Fruit fly (Drosophila melanogaster) whole organism, embryonic: ENCODE results near the gene FRG1.

Experiments
- Ada2b ChIP-seq: fragments of 200-800 bp; sonication (Bioruptor generic); IDR thresholded peaks from 2 replicates; pipeline ENCODE4 v1.3.6; 2022; ENCODE audit warnings: missing biosample characterization, missing genetic modification characterization
- Antp ChIP-seq: fragments of 200-800 bp; sonication (Bioruptor generic); optimal IDR thresholded peaks from 3 replicates; lab custom pipeline; 2016; ENCODE audit warnings: missing biosample characterization, missing genetic modification characterization
- CG15011 ChIP-seq: fragments of 200-800 bp; sonication (Bioruptor generic); optimal IDR thresholded peaks from 3 replicates; lab custom pipeline; 2018; ENCODE audit warnings: missing biosample characterization, mild to moderate bottlenecking, missing genetic modification characterization
- CG17186 ChIP-seq: fragments of 200-800 bp; sonication (Bioruptor generic); optimal IDR thresholded peaks from 3 replicates; lab custom pipeline; 2017; ENCODE audit warnings: missing biosample characterization, missing genetic modification reagents, missing genetic modification characterization
- CG18599 ChIP-seq: fragments of 200-800 bp; sonication (Bioruptor generic); optimal IDR thresholded peaks from 3 replicates; lab custom pipeline; 2017; ENCODE audit warnings: missing biosample characterization, missing genetic modification characterization, mild to moderate bottlenecking, moderate library complexity, missing genetic modification reagents
- CG18619 ChIP-seq: fragments of 200-800 bp; sonication (Bioruptor generic); optimal IDR thresholded peaks from 3 replicates; lab custom pipeline; 2017; ENCODE audit warnings: missing biosample characterization, mild to moderate bottlenecking, missing genetic modification characterization
- CG2120 ChIP-seq: fragments of 200-800 bp; sonication (Bioruptor generic); optimal IDR thresholded peaks from 3 replicates; lab custom pipeline; 2016; ENCODE audit warnings: missing biosample characterization, missing genetic modification characterization
- CG32767 ChIP-seq: fragments of 200-800 bp; sonication (Bioruptor generic); IDR thresholded peaks from 2 replicates; pipeline ENCODE4 v1.3.6; 2022; ENCODE audit warnings: missing biosample characterization, missing genetic modification characterization
- CG34422 ChIP-seq: fragments of 200-800 bp; sonication (Bioruptor generic); IDR thresholded peaks from 3 replicates; pipeline ENCODE4 v1.3.6; 2022; ENCODE audit warnings: missing biosample characterization, missing genetic modification characterization
- CG3726 ChIP-seq: fragments of 200-800 bp; sonication (Bioruptor generic); IDR thresholded peaks from 3 replicates; pipeline ENCODE4, ENCODE4 v1.3.6; 2022; ENCODE audit warnings: missing biosample characterization, missing genetic modification characterization
- CG42726 ChIP-seq: fragments of 200-800 bp; sonication (Bioruptor generic); IDR thresholded peaks from 2 replicates; pipeline ENCODE4 v1.3.6; 2022; ENCODE audit warnings: missing biosample characterization, missing genetic modification characterization; ENCODE audit not compliant: partially characterized antibody
- CG4854 ChIP-seq: fragments of 200-800 bp; sonication (Bioruptor generic); optimal IDR thresholded peaks from 2 replicates; lab custom pipeline; 2016; ENCODE audit warnings: missing biosample characterization, missing genetic modification characterization, inconsistent platforms
- CG6683 ChIP-seq: fragments of 200-800 bp; sonication (Bioruptor generic); optimal IDR thresholded peaks from 2 replicates; lab custom pipeline; 2017; ENCODE audit warnings: missing biosample characterization, mild to moderate bottlenecking, missing genetic modification characterization, missing genetic modification reagents
- CG8290 ChIP-seq, 3 experiments: fragments of 200-800 bp; sonication (Bioruptor generic); optimal IDR thresholded peaks; 2 replicates each; lab custom pipeline; 2016 to 2019; ENCODE audit warnings: missing biosample characterization in 3 of 3, missing genetic modification characterization in 3 of 3, mild to moderate bottlenecking in 2 of 3, moderate library complexity in 1 of 3
- CG8478 ChIP-seq: fragments of >200 bp; optimal IDR thresholded peaks from 2 replicates; lab custom pipeline; 2018
- CG9215 ChIP-seq: fragments of 200-800 bp; sonication (Bioruptor generic); IDR thresholded peaks from 2 replicates; pipeline ENCODE4 v1.3.6; 2022; ENCODE audit warnings: missing biosample characterization, missing genetic modification characterization
- Deaf1 ChIP-seq: fragments of 200-800 bp; optimal IDR thresholded peaks from 3 replicates; lab custom pipeline; 2019; ENCODE audit warnings: missing biosample characterization, mild to moderate bottlenecking, missing genetic modification characterization, moderate library complexity
- E2f1 ChIP-seq: fragments of 200-800 bp; sonication (Bioruptor generic); IDR thresholded peaks from 2 replicates; pipeline ENCODE4 v1.3.6; 2022; ENCODE audit warnings: missing biosample characterization, missing genetic modification characterization
- Gsc ChIP-seq: fragments of 200-800 bp; sonication (Bioruptor generic); IDR thresholded peaks from 2 replicates; pipeline ENCODE4 v1.3.6; 2022; ENCODE audit warnings: missing biosample characterization, missing genetic modification characterization
- Hand ChIP-seq: fragments of 200-800 bp; sonication (Bioruptor generic); optimal IDR thresholded peaks from 2 replicates; lab custom pipeline; 2017; ENCODE audit warnings: mild to moderate bottlenecking, missing biosample characterization, missing genetic modification reagents, missing genetic modification characterization
- Hr78 ChIP-seq, 2 experiments: fragments of 200-800 bp in 1 of 2; fragments of >200 bp in 1 of 2; sonication (Bioruptor generic) in 1 of 2; optimal IDR thresholded peaks; 2 replicates each; lab custom pipeline; 2017 to 2019; ENCODE audit warnings: missing biosample characterization in 2 of 2, missing genetic modification characterization in 2 of 2, mild to moderate bottlenecking in 1 of 2, moderate library complexity in 1 of 2
- Med ChIP-seq: fragments of 200-800 bp; sonication (Bioruptor generic); peaks from one replicate; lab custom pipeline; 2016; ENCODE audit warnings: missing biosample characterization, missing genetic modification characterization, mild to moderate bottlenecking, inconsistent platforms, moderate library complexity
- Nf-YC ChIP-seq: fragments of 200-800 bp; optimal IDR thresholded peaks from 3 replicates; lab custom pipeline; 2019; ENCODE audit warnings: missing biosample characterization, mild to moderate bottlenecking, missing genetic modification characterization, moderate library complexity
- crol ChIP-seq: fragments of 200-800 bp; sonication (Bioruptor generic); IDR thresholded peaks from 2 replicates; pipeline ENCODE4 v1.3.6; 2022; ENCODE audit warnings: missing biosample characterization, missing genetic modification characterization
- crp ChIP-seq, 2 experiments: fragments of 200-800 bp; sonication (Bioruptor generic); optimal IDR thresholded peaks; 2 replicates in 1 of 2; 3 replicates in 1 of 2; lab custom pipeline; 2017; ENCODE audit warnings: missing biosample characterization in 2 of 2, missing genetic modification characterization in 2 of 2, mild to moderate bottlenecking in 1 of 2, moderate library complexity in 1 of 2
- dpn ChIP-seq, 2 experiments: fragments of 200-800 bp; sonication (Bioruptor generic); optimal IDR thresholded peaks; 3 replicates each; lab custom pipeline; 2016; ENCODE audit warnings: missing biosample characterization in 2 of 2, missing genetic modification characterization in 2 of 2
- en ChIP-seq: fragments of 200-800 bp; sonication (Bioruptor generic); optimal IDR thresholded peaks from 2 replicates; lab custom pipeline; 2016; ENCODE audit warnings: missing biosample characterization, missing genetic modification characterization
- ewg ChIP-seq: fragments of 200-800 bp; sonication (Bioruptor generic); optimal IDR thresholded peaks from 3 replicates; lab custom pipeline; 2017; ENCODE audit warnings: mild to moderate bottlenecking, missing biosample characterization, missing genetic modification reagents, missing genetic modification characterization
- eyg ChIP-seq: fragments of 200-800 bp; sonication (Bioruptor generic); optimal IDR thresholded peaks from 3 replicates; lab custom pipeline; 2016; ENCODE audit warnings: missing biosample characterization, missing genetic modification characterization
- fu2 ChIP-seq: fragments of 200-800 bp; sonication (Bioruptor generic); optimal IDR thresholded peaks from 2 replicates; lab custom pipeline; 2016; ENCODE audit warnings: missing biosample characterization, missing genetic modification characterization
- gro ChIP-seq: fragments of 200-800 bp; sonication (Bioruptor generic); optimal IDR thresholded peaks from 2 replicates; lab custom pipeline; 2016; ENCODE audit warnings: missing biosample characterization, missing genetic modification characterization
- her ChIP-seq: fragments of 200-800 bp; sonication (Bioruptor generic); optimal IDR thresholded peaks from 2 replicates; lab custom pipeline; 2016; ENCODE audit warnings: missing biosample characterization, missing genetic modification characterization
- lab ChIP-seq: fragments of 200-800 bp; sonication (Bioruptor generic); optimal IDR thresholded peaks from 3 replicates; lab custom pipeline; 2017; ENCODE audit warnings: missing biosample characterization, missing genetic modification characterization, mild to moderate bottlenecking, moderate library complexity, missing genetic modification reagents
- mirr ChIP-seq: fragments of 200-800 bp; sonication (Bioruptor generic); optimal IDR thresholded peaks from 3 replicates; lab custom pipeline; 2018; ENCODE audit warnings: missing biosample characterization, mild to moderate bottlenecking, missing genetic modification characterization
- nom ChIP-seq: fragments of 200-800 bp; sonication (Bioruptor generic); optimal IDR thresholded peaks from 2 replicates; lab custom pipeline; 2017; ENCODE audit warnings: missing biosample characterization, missing genetic modification characterization, mild to moderate bottlenecking, moderate library complexity, missing genetic modification reagents
- onecut ChIP-seq: fragments of 200-800 bp; sonication (Bioruptor generic); IDR thresholded peaks from 2 replicates; pipeline ENCODE4 v1.3.6; 2022; ENCODE audit warnings: missing biosample characterization, missing genetic modification characterization
- ranshi ChIP-seq: fragments of 200-800 bp; sonication (Bioruptor generic); IDR thresholded peaks from 2 replicates; pipeline ENCODE4 v1.3.6; 2022; ENCODE audit warnings: missing biosample characterization, missing genetic modification characterization
- row ChIP-seq: fragments of 200-800 bp; sonication (Bioruptor generic); IDR thresholded peaks from 3 replicates; pipeline ENCODE4 v1.3.6; 2022; ENCODE audit warnings: missing biosample characterization, missing genetic modification characterization
- seq ChIP-seq: fragments of 200-800 bp; sonication (Bioruptor generic); IDR thresholded peaks from 2 replicates; pipeline ENCODE4 v1.3.6; 2022; ENCODE audit warnings: missing biosample characterization, missing genetic modification characterization
- zf30C ChIP-seq: fragments of 200-800 bp; sonication (Bioruptor generic); optimal IDR thresholded peaks from 3 replicates; lab custom pipeline; 2018; ENCODE audit warnings: missing biosample characterization, mild to moderate bottlenecking, missing genetic modification characterization

The FRG1 gene

DNA sequence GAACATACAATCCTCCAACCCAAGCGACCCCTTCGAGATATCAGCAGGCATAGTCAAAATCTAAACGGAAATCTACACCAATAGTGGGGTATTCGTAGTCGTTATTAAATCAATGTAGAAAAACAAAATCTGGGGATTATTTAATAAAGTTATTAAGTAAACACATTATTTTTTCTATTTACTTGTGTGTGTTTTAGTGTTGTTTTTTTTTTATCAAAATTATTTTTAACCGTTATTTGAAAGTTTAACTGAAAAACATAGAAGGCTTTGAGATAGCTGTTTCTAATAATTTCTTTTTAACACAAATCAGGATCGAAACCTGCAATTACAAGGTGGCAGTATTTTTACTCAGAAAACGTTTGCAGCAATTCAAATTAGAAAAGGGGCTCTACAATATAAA lies 12.6 kb upstream of the FRG1 start, which contains the start of gene polo:
TSS of gene polo (plus strand) at position 301 of the 400 bp plus-strand sequence.
- TF ChIP-seq crp (GFP tag; optimal IDR thresholded peaks at IDR 0.05; lab: Kevin White, UChicago) = no peak
- no peak for TF ChIP-seq gro (GFP tag; lab: Kevin White, UChicago)
- no peak for TF ChIP-seq CG3726 (GFP tag; lab: Robert Waterston, UW)
- TF ChIP-seq mirr (GFP tag; lab: Kevin White, UChicago) = no peak
- TF ChIP-seq CG9215 (GFP tag; lab: Robert Waterston, UW) = no peak
- TF ChIP-seq Deaf1 (tag; lab: Kevin White, UChicago) = no peak
- no peak for TF ChIP-seq dpn (GFP tag; optimal IDR thresholded peaks at IDR 0.05; lab: Kevin White, UChicago)
- TF ChIP-seq her = no peak
- no peak for TF ChIP-seq CG17186
- TF ChIP-seq fu2 (GFP tag; lab: Kevin White, UChicago) = no peak
- no peak for TF ChIP-seq CG8478 (lab: Kevin White, UChicago)
- TF ChIP-seq Ada2b (GFP tag; lab: Robert Waterston, UW) = no peak
- no peak for TF ChIP-seq Antp (GFP tag; lab: Kevin White, UChicago)
- no peak for TF ChIP-seq Hr78 (GFP tag; optimal IDR thresholded peaks at IDR 0.05; lab: Kevin White, UChicago)
- TF ChIP-seq CG6683 (GFP tag; lab: Kevin White, UChicago) = no peak
- TF ChIP-seq CG15011 (GFP tag; lab: Kevin White, UChicago) = no peak
- TF ChIP-seq CG4854 = no peak
- TF ChIP-seq E2f1 (GFP tag; lab: Robert Waterston, UW) = no peak

DNA sequence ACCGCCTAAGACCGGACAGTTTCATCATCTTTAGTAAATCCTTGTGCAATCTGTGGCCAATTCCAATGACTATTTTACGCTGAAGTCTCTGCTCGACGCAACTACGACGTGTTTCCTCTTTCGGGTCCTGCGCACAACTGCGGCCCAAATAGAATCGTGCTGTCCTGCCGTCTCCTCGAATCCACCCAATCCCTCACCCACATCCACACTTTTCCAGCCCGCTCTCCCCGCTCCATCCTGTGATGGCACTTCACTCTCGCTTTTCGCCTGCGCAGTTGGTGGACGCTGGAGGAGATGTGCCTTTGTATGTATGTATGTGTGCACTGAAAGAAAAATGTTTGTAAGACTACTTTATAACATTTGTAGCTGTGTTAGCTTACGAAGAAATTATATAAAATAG lies 9.4 kb upstream of the FRG1 start, which contains the start of gene CG32225:
TSS of gene CG32225 (minus strand) at position 142 of the 400 bp plus-strand sequence.
- TF ChIP-seq CG8290 (GFP tag; optimal IDR thresholded peaks at IDR 0.05; lab: Kevin White, UChicago) (no peak), CG8290 (tag; optimal IDR thresholded peaks at IDR 0.05; lab: Kevin White, UChicago) (peak in 1 of 2 experiments; percentile 24), CG34422 (GFP tag; lab: Robert Waterston, UW) (peak; percentile 31; the same call in 1 of the 3 replicates), zf30C (GFP tag; lab: Kevin White, UChicago) (peak; percentile 53), CG18619 (GFP tag; lab: Kevin White, UChicago) (no peak), eyg (GFP tag; lab: Kevin White, UChicago) (no peak), lab (GFP tag; lab: Kevin White, UChicago) (peak; percentile 37), CG32767 (GFP tag; lab: Robert Waterston, UW) (0 out of 2 replicates have a peak, but pooled peaks have one; percentile 22), en (GFP tag; lab: Kevin White, UChicago) (no peak), Deaf1 (tag; lab: Kevin White, UChicago) (peak; percentile 62), crol (peak; percentile 92), Gsc (no peak), seq (GFP tag; lab: Robert Waterston, UW) (0 out of 2 replicates have a peak, but pooled peaks have one; percentile 10), Nf-YC (tag; lab: Kevin White, UChicago) (peak; percentile 3), nom (peak; percentile 15), CG18599 (GFP tag; lab: Kevin White, UChicago) (no peak), Med (peak; percentile 4), CG42726 (GFP tag; lab: Robert Waterston, UW) (0 out of 2 replicates have a peak, but pooled peaks have one; percentile 42), onecut (GFP tag; lab: Robert Waterston, UW) (peak; percentile 44; the same call in 1 of the 2 replicates), row (peak; percentile 49; the same call in 1 of the 3 replicates), ranshi (no peak), Hand (GFP tag; lab: Kevin White, UChicago) (no peak), ewg (GFP tag; lab: Kevin White, UChicago) (peak; percentile 99), CG2120 (peak; percentile 8)
